Worm (Caenorhabditis elegans) whole organism, L2 larva: ENCODE data around the gene C55A6.6.
A peak's percentile ranks its signal among the peaks of the same experiment; 100 is the strongest.

Experiments
- aly-2 ChIP-seq: fragments of 150-350 bp; optimal IDR thresholded peaks from 2 replicates; lab custom pipeline; 2014; ENCODE audit warnings: missing biosample characterization, missing genetic modification characterization
- fos-1 ChIP-seq: fragments of 150-350 bp; optimal IDR thresholded peaks from 2 replicates; lab custom pipeline; 2014; ENCODE audit warnings: missing biosample characterization, missing genetic modification characterization
- lin-11 ChIP-seq: fragments of 150-350 bp; sonication (generic microtip); optimal IDR thresholded peaks from 2 replicates; lab custom pipeline; 2014; ENCODE audit warnings: missing biosample characterization, missing genetic modification characterization, inconsistent platforms, mixed read lengths
- lsy-2 ChIP-seq, 2 experiments: fragments of 150-350 bp in 1 of 2; sonication (generic microtip) in 1 of 2; optimal IDR thresholded peaks; 2 replicates each; lab custom pipeline; 2014 to 2017; ENCODE audit warnings: missing biosample characterization in 2 of 2, missing genetic modification characterization in 2 of 2
- nhr-6 ChIP-seq: fragments of 150-350 bp; optimal IDR thresholded peaks from 2 replicates; lab custom pipeline; 2014; ENCODE audit warnings: missing biosample characterization, missing genetic modification characterization
- sma-3 ChIP-seq: sonication (generic microtip); optimal IDR thresholded peaks from 2 replicates; lab custom pipeline; 2016; ENCODE audit warnings: missing genetic modification reagents, missing genetic modification characterization, missing compliant biosample characterization

DNA sequence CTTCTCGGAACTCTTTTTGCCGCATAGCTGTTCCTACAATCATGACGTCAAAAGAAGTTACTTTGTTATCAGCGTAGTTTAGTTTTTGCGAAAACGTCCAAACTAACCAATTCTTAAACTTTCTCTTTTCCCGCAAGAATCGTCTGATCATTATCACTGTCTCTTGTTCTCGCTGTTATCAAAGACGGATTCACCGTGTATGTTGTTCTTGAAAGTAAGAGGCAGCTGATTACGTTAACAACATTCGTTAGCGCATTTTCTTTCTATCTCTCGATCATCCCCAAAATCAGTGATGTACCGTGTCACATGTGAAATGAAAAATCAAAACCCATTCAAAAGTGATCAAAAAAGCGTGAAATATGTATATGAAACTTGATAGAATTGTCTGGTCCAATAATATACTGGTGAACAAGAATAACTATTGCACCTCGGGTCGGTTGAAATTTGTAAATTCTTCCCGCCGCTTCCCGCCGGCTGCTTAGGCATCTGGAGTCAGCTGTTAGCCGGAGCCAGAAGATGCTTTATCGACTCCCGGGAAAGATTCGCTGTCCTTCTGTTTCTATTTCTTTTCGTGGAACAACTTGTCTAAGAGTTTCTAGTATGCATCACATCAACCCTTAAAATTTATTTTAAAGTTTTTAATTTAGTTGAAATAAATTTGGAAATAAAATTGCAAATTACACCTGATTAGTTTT is 20.1 kb upstream of the C55A6.6 start:
- TF ChIP-seq nhr-6 (tag; lab: Kevin White, UChicago) (no peak), aly-2 (tag; lab: Kevin White, UChicago) (no peak), lin-11 (tag; lab: Kevin White, UChicago) (no peak), lsy-2 (tag; optimal IDR thresholded peaks at IDR 0.05; lab: Kevin White, UChicago) (peak in 1 of 2 experiments; percentile 29), sma-3 (GFP tag; lab: Kevin White, UChicago) (peak; percentile 43), fos-1 (peak; percentile 93)
